Fruit fly (Drosophila melanogaster) whole organism, embryonic: ENCODE results near the gene Eip75B.

Experiments used
- BEAF-32 ChIP-seq: fragments of 200-800 bp; sonication (Bioruptor generic); optimal IDR thresholded peaks from 3 replicates; lab custom pipeline; 2017; ENCODE audit warnings: missing biosample characterization, missing genetic modification characterization, mild to moderate bottlenecking, moderate library complexity, missing genetic modification reagents
- CG10147 ChIP-seq: fragments of 200-800 bp; sonication (Bioruptor generic); optimal IDR thresholded peaks from 2 replicates; lab custom pipeline; 2019; ENCODE audit warnings: missing biosample characterization, mild to moderate bottlenecking, missing genetic modification characterization, moderate library complexity
- CG10366 ChIP-seq: fragments of 200-800 bp; sonication (Bioruptor generic); IDR thresholded peaks from 2 replicates; pipeline ENCODE4 v1.3.6; 2022; ENCODE audit warnings: missing biosample characterization, missing genetic modification characterization
- CG10431 ChIP-seq: fragments of 200-800 bp; sonication (Bioruptor generic); optimal IDR thresholded peaks from 3 replicates; lab custom pipeline; 2018; ENCODE audit warnings: missing biosample characterization, mild to moderate bottlenecking, missing genetic modification characterization
- CG11093 ChIP-seq: fragments of 200-800 bp; sonication (Bioruptor generic); IDR thresholded peaks from 3 replicates; pipeline ENCODE4 v1.3.6; 2022; ENCODE audit warnings: missing biosample characterization, missing genetic modification characterization
- CG12071 ChIP-seq: fragments of 200-800 bp; sonication (Bioruptor generic); optimal IDR thresholded peaks from 3 replicates; lab custom pipeline; 2018; ENCODE audit warnings: missing biosample characterization, mild to moderate bottlenecking, missing genetic modification characterization
- CG12744 ChIP-seq: fragments of 200-800 bp; sonication (Bioruptor generic); optimal IDR thresholded peaks from 2 replicates; lab custom pipeline; 2016; ENCODE audit warnings: missing biosample characterization, missing genetic modification characterization
- CG14667 ChIP-seq: fragments of 200-800 bp; sonication (Bioruptor generic); IDR thresholded peaks from 2 replicates; pipeline ENCODE4 v1.3.6; 2022; ENCODE audit warnings: missing biosample characterization, missing genetic modification characterization
- CG15479 ChIP-seq: fragments of 200-800 bp; sonication (Bioruptor generic); optimal IDR thresholded peaks from 3 replicates; lab custom pipeline; 2019; ENCODE audit warnings: missing biosample characterization, mild to moderate bottlenecking, missing genetic modification characterization, moderate library complexity
- CG16813 ChIP-seq: fragments of 200-800 bp; sonication (Bioruptor generic); IDR thresholded peaks from 3 replicates; pipeline ENCODE4 v1.3.6; 2022; ENCODE audit warnings: missing biosample characterization, missing genetic modification characterization; ENCODE audit not compliant: partially characterized antibody
- CG17359 ChIP-seq: fragments of 200-800 bp; sonication (Bioruptor generic); optimal IDR thresholded peaks from 3 replicates; lab custom pipeline; 2018; ENCODE audit warnings: missing biosample characterization, mild to moderate bottlenecking, missing genetic modification characterization, moderate library complexity
- CG32767 ChIP-seq: fragments of 200-800 bp; sonication (Bioruptor generic); IDR thresholded peaks from 2 replicates; pipeline ENCODE4 v1.3.6; 2022; ENCODE audit warnings: missing biosample characterization, missing genetic modification characterization
- CG3995 ChIP-seq: fragments of 200-800 bp; sonication (Bioruptor generic); optimal IDR thresholded peaks from 3 replicates; lab custom pipeline; 2016; ENCODE audit warnings: missing biosample characterization, missing genetic modification characterization
- CG4404 ChIP-seq: fragments of 200-800 bp; sonication (Bioruptor generic); IDR thresholded peaks from 2 replicates; pipeline ENCODE4 v1.3.6; 2022; ENCODE audit warnings: missing biosample characterization, missing genetic modification characterization
- CG4424 ChIP-seq: fragments of 200-800 bp; sonication (Bioruptor generic); optimal IDR thresholded peaks from 3 replicates; lab custom pipeline; 2016; ENCODE audit warnings: missing biosample characterization, missing genetic modification characterization
- CG4820 ChIP-seq: fragments of 200-800 bp; sonication (Bioruptor generic); optimal IDR thresholded peaks from 3 replicates; lab custom pipeline; 2016; ENCODE audit warnings: missing biosample characterization, missing genetic modification characterization
- CG6654 ChIP-seq: fragments of 200-800 bp; sonication (Bioruptor generic); optimal IDR thresholded peaks from 2 replicates; lab custom pipeline; 2017; ENCODE audit warnings: missing biosample characterization, mild to moderate bottlenecking, missing genetic modification characterization
- CG6683 ChIP-seq: fragments of 200-800 bp; sonication (Bioruptor generic); optimal IDR thresholded peaks from 2 replicates; lab custom pipeline; 2017; ENCODE audit warnings: missing biosample characterization, mild to moderate bottlenecking, missing genetic modification characterization, missing genetic modification reagents
- CG9437 ChIP-seq: fragments of 200-800 bp; sonication (Bioruptor generic); optimal IDR thresholded peaks from 2 replicates; lab custom pipeline; 2018; ENCODE audit warnings: missing biosample characterization, mild to moderate bottlenecking, missing genetic modification characterization
- Deaf1 ChIP-seq: fragments of 200-800 bp; optimal IDR thresholded peaks from 3 replicates; lab custom pipeline; 2019; ENCODE audit warnings: missing biosample characterization, mild to moderate bottlenecking, missing genetic modification characterization, moderate library complexity
- Dip3 ChIP-seq: fragments of 200-800 bp; sonication (Bioruptor generic); optimal IDR thresholded peaks from 3 replicates; lab custom pipeline; 2016; ENCODE audit warnings: missing biosample characterization, missing genetic modification characterization
- Doc2 ChIP-seq: fragments of 200-800 bp; sonication (Bioruptor generic); IDR thresholded peaks from 2 replicates; pipeline ENCODE4 v1.3.6; 2022; ENCODE audit warnings: missing biosample characterization, missing genetic modification characterization
- Fer3 ChIP-seq: fragments of 200-800 bp; sonication (Bioruptor generic); optimal IDR thresholded peaks from 2 replicates; lab custom pipeline; 2018; ENCODE audit warnings: missing biosample characterization, mild to moderate bottlenecking, missing genetic modification characterization, moderate library complexity
- H15 ChIP-seq: fragments of 200-800 bp; sonication (Bioruptor generic); IDR thresholded peaks from 3 replicates; pipeline ENCODE4 v1.3.6; 2022; ENCODE audit warnings: missing biosample characterization, missing genetic modification characterization
- HLHmδ ChIP-seq: fragments of 200-800 bp; sonication (Bioruptor generic); optimal IDR thresholded peaks from 2 replicates; lab custom pipeline; 2018; ENCODE audit warnings: missing biosample characterization, mild to moderate bottlenecking, missing genetic modification characterization, moderate library complexity
- HmgD ChIP-seq: fragments of 200-800 bp; sonication (Bioruptor generic); optimal IDR thresholded peaks from 3 replicates; lab custom pipeline; 2016; ENCODE audit warnings: missing biosample characterization, missing genetic modification characterization
- Jarid2 ChIP-seq: fragments of 200-800 bp; sonication (Bioruptor generic); optimal IDR thresholded peaks from 3 replicates; lab custom pipeline; 2017; ENCODE audit warnings: mild to moderate bottlenecking, missing biosample characterization, missing genetic modification reagents, missing genetic modification characterization
- Med ChIP-seq: fragments of 200-800 bp; sonication (Bioruptor generic); peaks from one replicate; lab custom pipeline; 2016; ENCODE audit warnings: missing biosample characterization, missing genetic modification characterization, mild to moderate bottlenecking, inconsistent platforms, moderate library complexity
- Meics ChIP-seq: fragments of 200-800 bp; sonication (Bioruptor generic); optimal IDR thresholded peaks from 2 replicates; lab custom pipeline; 2017; ENCODE audit warnings: missing biosample characterization, mild to moderate bottlenecking, missing genetic modification characterization
- NC2α ChIP-seq: fragments of 200-800 bp; sonication (Bioruptor generic); optimal IDR thresholded peaks from 2 replicates; lab custom pipeline; 2016; ENCODE audit warnings: missing biosample characterization, missing genetic modification characterization
- Taf1 ChIP-seq: fragments of 200-800 bp; sonication (Bioruptor generic); IDR thresholded peaks from 2 replicates; pipeline ENCODE4 v1.3.6; 2022; ENCODE audit warnings: missing biosample characterization, missing genetic modification characterization
- cas ChIP-seq: fragments of 200-800 bp; sonication (Bioruptor generic); IDR thresholded peaks from 2 replicates; pipeline ENCODE4 v1.3.6; 2022; ENCODE audit warnings: missing biosample characterization, missing genetic modification characterization
- chn ChIP-seq: fragments of 200-800 bp; sonication (Bioruptor generic); optimal IDR thresholded peaks from 2 replicates; lab custom pipeline; 2016; ENCODE audit warnings: missing biosample characterization, missing genetic modification characterization
- cwo ChIP-seq: fragments of 200-800 bp; sonication (Bioruptor generic); optimal IDR thresholded peaks from 3 replicates; lab custom pipeline; 2017; ENCODE audit warnings: missing biosample characterization, missing genetic modification characterization, mild to moderate bottlenecking, moderate library complexity, missing genetic modification reagents
- gfzf ChIP-seq: fragments of 200-800 bp; sonication (Bioruptor generic); optimal IDR thresholded peaks from 2 replicates; lab custom pipeline; 2016; ENCODE audit warnings: missing biosample characterization, mild to moderate bottlenecking, missing genetic modification characterization, moderate library complexity
- grn ChIP-seq: fragments of 200-800 bp; sonication (Bioruptor generic); optimal IDR thresholded peaks from 3 replicates; lab custom pipeline; 2017; ENCODE audit warnings: missing biosample characterization, missing genetic modification characterization
- ken ChIP-seq: fragments of 200-800 bp; sonication (Bioruptor generic); IDR thresholded peaks from 3 replicates; pipeline ENCODE4 v1.3.6; 2022; ENCODE audit warnings: missing biosample characterization, missing genetic modification characterization
- p53 ChIP-seq: fragments of 200-800 bp; sonication (Bioruptor generic); optimal IDR thresholded peaks from 2 replicates; lab custom pipeline; 2016; ENCODE audit warnings: missing biosample characterization, missing genetic modification characterization
- pum ChIP-seq: fragments of 200-800 bp; sonication (Bioruptor generic); optimal IDR thresholded peaks from 2 replicates; lab custom pipeline; 2016; ENCODE audit warnings: missing biosample characterization, missing genetic modification characterization
- rib ChIP-seq: fragments of 200-800 bp; sonication (Bioruptor generic); IDR thresholded peaks from 2 replicates; pipeline ENCODE4 v1.3.6; 2022; ENCODE audit warnings: missing biosample characterization, missing genetic modification characterization
- salm ChIP-seq: fragments of 200-800 bp; sonication (Bioruptor generic); optimal IDR thresholded peaks from 2 replicates; lab custom pipeline; 2018; ENCODE audit warnings: missing biosample characterization, mild to moderate bottlenecking, missing genetic modification characterization
- sc ChIP-seq, 3 experiments: fragments of >200 bp in 2 of 3; fragments of 200-800 bp in 1 of 3; sonication (Bioruptor generic) in 1 of 3; optimal IDR thresholded peaks; 2 replicates in 2 of 3; 3 replicates in 1 of 3; lab custom pipeline; 2017; ENCODE audit warnings: mild to moderate bottlenecking in 1 of 3, missing biosample characterization in 1 of 3, missing genetic modification characterization in 1 of 3, missing genetic modification reagents in 1 of 3
- sima ChIP-seq: fragments of 200-800 bp; sonication (Bioruptor generic); optimal IDR thresholded peaks from 2 replicates; lab custom pipeline; 2016; ENCODE audit warnings: missing biosample characterization, missing genetic modification characterization
- unc-4 ChIP-seq: fragments of 200-800 bp; sonication (Bioruptor generic); IDR thresholded peaks from 2 replicates; pipeline ENCODE4 v1.3.6; 2022; ENCODE audit warnings: missing biosample characterization, missing genetic modification characterization; ENCODE audit not compliant: partially characterized antibody
- unpg ChIP-seq: fragments of 200-800 bp; sonication (Bioruptor generic); optimal IDR thresholded peaks from 3 replicates; lab custom pipeline; 2018; ENCODE audit warnings: missing biosample characterization, mild to moderate bottlenecking, missing genetic modification characterization, moderate library complexity
- zf30C ChIP-seq: fragments of 200-800 bp; sonication (Bioruptor generic); optimal IDR thresholded peaks from 3 replicates; lab custom pipeline; 2018; ENCODE audit warnings: missing biosample characterization, mild to moderate bottlenecking, missing genetic modification characterization
- zfh1 ChIP-seq: fragments of 200-800 bp; sonication (Bioruptor generic); IDR thresholded peaks from 3 replicates; pipeline ENCODE4 v1.3.6; 2022; ENCODE audit warnings: missing biosample characterization, missing genetic modification characterization

Eip75B gene

dm6 chr3L:18106021-18106944 is 41.8 kb upstream of the Eip75B start, which contains the start of the genes CG13698 and mRpS26 (continued):
- TF ChIP-seq CG4820 (GFP tag; lab: Kevin White, UChicago), result peak; percentile 69
- TF ChIP-seq NC2α (GFP tag; lab: Kevin White, UChicago), result no peak
- TF ChIP-seq zfh1, result no peak; the same call in 2 of the 3 replicates
- no peak for TF ChIP-seq CG6654 (GFP tag; lab: Kevin White, UChicago)
- peak; percentile 50 for TF ChIP-seq chn (GFP tag; lab: Kevin White, UChicago)
- TF ChIP-seq Doc2 (GFP tag; lab: Robert Waterston, UW), result no peak
- peak; percentile 55 for TF ChIP-seq Dip3 (GFP tag; lab: Kevin White, UChicago)
- no peak for TF ChIP-seq p53
- peak; percentile 50; the same call in 1 of the 3 replicates for TF ChIP-seq CG11093 (GFP tag; lab: Robert Waterston, UW)
- TF ChIP-seq cas (GFP tag; lab: Robert Waterston, UW), result 0 out of 2 replicates have a peak, but pooled peaks have one; percentile 25
- TF ChIP-seq H15 (GFP tag; lab: Robert Waterston, UW), result 0 out of 3 replicates have a peak, but pooled peaks have one; percentile 39
- peak; percentile 60 for TF ChIP-seq CG3995
- TF ChIP-seq gfzf (GFP tag; lab: Kevin White, UChicago), result peak; percentile 78
- peak; percentile 39 for TF ChIP-seq CG10431 (GFP tag; lab: Kevin White, UChicago)
- no peak for TF ChIP-seq CG16813 (GFP tag; lab: Robert Waterston, UW)
- peak; percentile 3 for TF ChIP-seq CG12071
- TF ChIP-seq rib (GFP tag; lab: Robert Waterston, UW), result no peak
- TF ChIP-seq unpg (GFP tag; lab: Kevin White, UChicago), result peak; percentile 67
- no peak for TF ChIP-seq CG32767 (GFP tag; lab: Robert Waterston, UW)
- no peak for TF ChIP-seq CG12744 (GFP tag; lab: Kevin White, UChicago)
- TF ChIP-seq Jarid2 (GFP tag; lab: Kevin White, UChicago), result peak; percentile 90
- TF ChIP-seq Deaf1 (tag; lab: Kevin White, UChicago), result peak; percentile 60
- TF ChIP-seq ken (GFP tag; lab: Robert Waterston, UW), result no peak
- TF ChIP-seq Fer3 (tag; lab: Kevin White, UChicago), result peak; percentile 75
- TF ChIP-seq unc-4, result no peak
- TF ChIP-seq CG15479 (GFP tag; lab: Kevin White, UChicago), result peak; percentile 7
- peak; percentile 53 for TF ChIP-seq cwo (GFP tag; lab: Kevin White, UChicago)
- peak; percentile 57 for TF ChIP-seq BEAF-32 (GFP tag; lab: Kevin White, UChicago)
- peak; percentile 64 for TF ChIP-seq CG9437 (GFP tag; lab: Kevin White, UChicago)
- no peak for TF ChIP-seq grn (GFP tag; lab: Kevin White, UChicago)
- TF ChIP-seq sc (optimal IDR thresholded peaks at IDR 0.05; lab: Kevin White, UChicago), result no peak
- TF ChIP-seq sc (GFP tag; optimal IDR thresholded peaks at IDR 0.05; lab: Kevin White, UChicago), result no peak
- TF ChIP-seq zf30C (GFP tag; lab: Kevin White, UChicago), result no peak
- TF ChIP-seq CG6683 (GFP tag; lab: Kevin White, UChicago), result peak; percentile 40
- TF ChIP-seq pum, result peak; percentile 21
- no peak for TF ChIP-seq HLHmδ (GFP tag; lab: Kevin White, UChicago)
- TF ChIP-seq CG14667 (GFP tag; lab: Robert Waterston, UW), result no peak
- peak; percentile 70 for TF ChIP-seq Med (GFP tag; lab: Kevin White, UChicago)
- TF ChIP-seq CG4404 (GFP tag; lab: Robert Waterston, UW), result peak; percentile 39; the same call in 1 of the 2 replicates
- TF ChIP-seq Meics, result peak; percentile 73
- peak; percentile 25 for TF ChIP-seq HmgD (GFP tag; lab: Kevin White, UChicago)
- peak; percentile 49; the same call in 1 of the 2 replicates for TF ChIP-seq CG10366 (GFP tag; lab: Robert Waterston, UW)
- TF ChIP-seq CG10147, result peak; percentile 65
- TF ChIP-seq CG17359 (tag; lab: Kevin White, UChicago), result peak; percentile 61
- peak; percentile 43; the same call in 1 of the 2 replicates for TF ChIP-seq Taf1 (GFP tag; lab: Robert Waterston, UW)
- peak; percentile 72 for TF ChIP-seq CG4424 (GFP tag; lab: Kevin White, UChicago)
- TF ChIP-seq salm (tag; lab: Kevin White, UChicago), result no peak
- TF ChIP-seq sima, result no peak
